Worm (Caenorhabditis elegans): ENCODE results near the gene swan-2.

The swan-2 gene

ce11 chrV:13787948-13788681 is 16.0 kb downstream of the swan-2 start:
- TF ChIP-seq sem-4 (tag; optimal IDR thresholded peaks at IDR 0.05), result peak; percentile 23
- no peak for TF ChIP-seq C34F6.9 (tag; optimal IDR thresholded peaks at IDR 0.05)
- TF ChIP-seq nhr-129 (tag; optimal IDR thresholded peaks at IDR 0.05), result peak; percentile 50
- TF ChIP-seq F13H6.1 (tag; optimal IDR thresholded peaks at IDR 0.05), result peak; percentile 19
- TF ChIP-seq crh-2 (tag; optimal IDR thresholded peaks at IDR 0.05), result peak; percentile 10
- TF ChIP-seq lin-11 (tag; optimal IDR thresholded peaks at IDR 0.05), result no peak
- TF ChIP-seq nhr-21 (tag; optimal IDR thresholded peaks at IDR 0.05), result peak; percentile 39
- TF ChIP-seq blmp-1 (tag; optimal IDR thresholded peaks at IDR 0.05; ENCODE audit: insufficient read depth), result peak; percentile 6
- no peak for TF ChIP-seq nhr-11 (tag; optimal IDR thresholded peaks at IDR 0.05)
- TF ChIP-seq ztf-1 (GFP tag; conservative IDR thresholded peaks at IDR 0.05), result no peak
- TF ChIP-seq nhr-25 (tag; optimal IDR thresholded peaks at IDR 0.05), result peak; percentile 65
- TF ChIP-seq nhr-77 (tag; optimal IDR thresholded peaks at IDR 0.05), result no peak
- TF ChIP-seq ztf-11 (tag; optimal IDR thresholded peaks at IDR 0.05), result no peak
- no peak for TF ChIP-seq sma-3 (GFP tag; optimal IDR thresholded peaks at IDR 0.05)
- TF ChIP-seq mab-5 (tag; optimal IDR thresholded peaks at IDR 0.05), result no peak
- no peak for TF ChIP-seq peb-1 (tag; optimal IDR thresholded peaks at IDR 0.05)
- no peak for TF ChIP-seq Y55F3AM.14 (GFP tag; optimal IDR thresholded peaks at IDR 0.05)
- no peak for TF ChIP-seq egl-27 (tag; optimal IDR thresholded peaks at IDR 0.05)
- TF ChIP-seq sma-9 (GFP tag; optimal IDR thresholded peaks at IDR 0.05), result peak; percentile 67
- no peak for TF ChIP-seq sma-9 (tag; optimal IDR thresholded peaks at IDR 0.05)
- TF ChIP-seq ztf-4 (tag; optimal IDR thresholded peaks at IDR 0.05), result no peak
- TF ChIP-seq mdl-1 (tag; optimal IDR thresholded peaks at IDR 0.05), result no peak
- no peak for TF ChIP-seq nhr-23 (tag; optimal IDR thresholded peaks at IDR 0.05)
- TF ChIP-seq ceh-16 (tag; optimal IDR thresholded peaks at IDR 0.05), result no peak
- TF ChIP-seq fos-1 (tag; optimal IDR thresholded peaks at IDR 0.05), result peak; percentile 9
- no peak for TF ChIP-seq lin-13 (GFP tag; optimal IDR thresholded peaks at IDR 0.05)
- no peak for TF ChIP-seq unc-39 (tag; optimal IDR thresholded peaks at IDR 0.05)
- TF ChIP-seq nhr-237 (tag; optimal IDR thresholded peaks at IDR 0.05), result no peak
- no peak for TF ChIP-seq aly-2 (tag; optimal IDR thresholded peaks at IDR 0.05)

ce11 chrV:13787225-13787898 is 16.7 kb downstream of the swan-2 start, which contains the start of the genes F53C11.4 and F53C11.5:
F53C11.4 (minus strand) TSS chrV:13787352.
F53C11.5 (plus strand) TSS chrV:13787549.
- TF ChIP-seq crh-2 (tag; optimal IDR thresholded peaks at IDR 0.05) (peak; percentile 49), ZK546.5 (tag; optimal IDR thresholded peaks at IDR 0.05) (no peak), elt-1 (tag; optimal IDR thresholded peaks at IDR 0.05) (no peak), lin-13 (GFP tag; optimal IDR thresholded peaks at IDR 0.05) (peak; percentile 16), ama-1 (optimal IDR thresholded peaks at IDR 0.05) (peak; percentile 32), nhr-21 (tag; optimal IDR thresholded peaks at IDR 0.05) (no peak), zag-1 (tag; optimal IDR thresholded peaks at IDR 0.05) (no peak), lsy-2 (tag; optimal IDR thresholded peaks at IDR 0.05) (peak in 1 of 2 experiments; percentile 77), sma-3 (GFP tag; optimal IDR thresholded peaks at IDR 0.05) (peak; percentile 94), nhr-129 (tag; optimal IDR thresholded peaks at IDR 0.05) (peak; percentile 13), aly-2 (tag; optimal IDR thresholded peaks at IDR 0.05) (no peak), sma-9 (GFP tag; optimal IDR thresholded peaks at IDR 0.05) (peak; percentile 94), sma-9 (tag; optimal IDR thresholded peaks at IDR 0.05) (no peak), C34F6.9 (tag; optimal IDR thresholded peaks at IDR 0.05) (peak; percentile 71), egl-27 (tag; optimal IDR thresholded peaks at IDR 0.05) (peak; percentile 0), F13H6.1 (tag; optimal IDR thresholded peaks at IDR 0.05) (peak; percentile 26), nhr-11 (tag; optimal IDR thresholded peaks at IDR 0.05) (no peak), ztf-4 (tag; optimal IDR thresholded peaks at IDR 0.05) (no peak), gmeb-1 (tag; optimal IDR thresholded peaks at IDR 0.05) (peak; percentile 17), ztf-1 (GFP tag; conservative IDR thresholded peaks at IDR 0.05) (no peak), fos-1 (tag; optimal IDR thresholded peaks at IDR 0.05) (peak; percentile 59), nhr-77 (tag; optimal IDR thresholded peaks at IDR 0.05) (no peak), nhr-23 (tag; optimal IDR thresholded peaks at IDR 0.05) (no peak), snpc-4 (tag; optimal IDR thresholded peaks at IDR 0.05) (no peak)

- TF ChIP-seq ceh-82 (tag; optimal IDR thresholded peaks at IDR 0.05), result no peak
- TF ChIP-seq ztf-11 (tag; optimal IDR thresholded peaks at IDR 0.05), result no peak
- TF ChIP-seq peb-1 (tag; optimal IDR thresholded peaks at IDR 0.05), result no peak
- no peak for TF ChIP-seq fos-1 (tag; optimal IDR thresholded peaks at IDR 0.05)
- TF ChIP-seq Y55F3AM.14 (GFP tag; optimal IDR thresholded peaks at IDR 0.05), result no peak
- TF ChIP-seq nhr-25 (tag; optimal IDR thresholded peaks at IDR 0.05), result no peak
- no peak for TF ChIP-seq unc-62 (GFP tag; optimal IDR thresholded peaks at IDR 0.05)
- TF ChIP-seq zag-1 (tag; optimal IDR thresholded peaks at IDR 0.05), result no peak
- no peak for TF ChIP-seq elt-1 (tag; optimal IDR thresholded peaks at IDR 0.05)
Measured at ce11 chrV:13785767-13786166, 18.3 kb downstream of the swan-2 start.

Measured in whole organism, L2 larva.